Fruit fly (Drosophila melanogaster): ENCODE results near the gene Sec24CD.

Gene Sec24CD

DNA sequence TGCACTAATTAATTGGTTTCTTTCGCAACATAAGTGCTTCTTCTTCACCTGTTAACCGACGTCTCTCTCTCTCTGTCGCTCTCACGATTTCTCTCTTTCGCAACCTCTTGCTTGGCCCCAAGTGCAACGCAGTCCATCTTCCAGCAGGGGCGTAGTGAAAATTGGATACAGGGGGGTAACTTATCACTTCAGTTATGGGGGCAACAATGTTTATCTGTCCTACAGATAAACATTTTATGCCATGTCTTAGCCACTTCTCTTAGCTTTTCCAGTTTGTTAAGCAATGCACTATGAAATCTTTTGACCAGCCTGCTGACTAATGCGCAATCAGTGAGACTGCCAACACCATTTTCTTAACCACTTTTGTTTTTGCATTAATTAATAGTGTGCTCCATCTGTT, 9.3 kb downstream of the Sec24CD start:
- TF ChIP-seq CG8478 (optimal IDR thresholded peaks at IDR 0.05): no peak
- no peak for TF ChIP-seq CTCF (optimal IDR thresholded peaks at IDR 0.05)

DNA sequence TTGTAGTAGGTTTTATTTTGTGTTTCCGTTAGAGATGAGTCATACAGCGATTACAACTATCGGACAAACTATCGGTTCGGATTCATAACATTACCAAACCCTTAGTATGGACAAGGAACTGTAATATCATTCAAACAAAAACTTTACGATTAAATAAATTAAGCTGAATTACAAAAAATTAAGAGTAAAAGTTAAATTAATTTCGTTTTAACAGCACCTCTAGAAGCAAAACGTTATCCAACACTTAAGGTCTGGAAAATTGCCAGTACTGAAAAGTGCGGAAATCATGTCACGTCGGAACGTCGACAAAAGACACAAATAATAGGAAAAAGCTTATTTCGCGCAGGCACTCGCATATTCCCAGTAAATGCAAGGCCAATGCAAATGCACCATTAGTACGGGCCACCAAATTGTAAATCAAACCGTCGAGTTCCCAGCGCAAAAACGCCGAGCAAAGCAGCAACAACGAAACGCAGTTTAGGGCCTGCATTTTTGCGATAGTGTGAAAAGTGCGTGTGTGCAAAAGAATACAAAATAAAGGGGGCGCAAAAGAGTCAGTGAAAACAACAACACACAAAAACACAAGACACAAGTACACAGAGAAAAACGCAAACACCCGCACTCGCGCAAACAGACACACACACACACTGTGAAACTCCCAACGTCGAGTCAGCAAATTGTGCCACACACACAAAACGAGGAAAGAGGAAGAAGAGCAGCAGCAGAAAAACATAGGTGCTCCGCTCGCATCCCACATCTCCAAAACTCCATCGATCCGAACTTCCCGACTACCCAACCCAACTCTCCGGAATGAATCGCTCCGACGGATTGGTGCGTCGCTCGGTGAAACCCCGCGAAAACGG, 10.2 kb downstream of the Sec24CD start, which contains the start of the genes CG15387 and sau:
Gene CG15387, minus strand, starts transcription at position 36 of the 863 bp plus-strand sequence.
Gene sau, plus strand, starts transcription at position 84 of the 863 bp plus-strand sequence.
- TF ChIP-seq CG8478 (optimal IDR thresholded peaks at IDR 0.05) (no peak), CTCF (optimal IDR thresholded peaks at IDR 0.05) (no peak)

DNA sequence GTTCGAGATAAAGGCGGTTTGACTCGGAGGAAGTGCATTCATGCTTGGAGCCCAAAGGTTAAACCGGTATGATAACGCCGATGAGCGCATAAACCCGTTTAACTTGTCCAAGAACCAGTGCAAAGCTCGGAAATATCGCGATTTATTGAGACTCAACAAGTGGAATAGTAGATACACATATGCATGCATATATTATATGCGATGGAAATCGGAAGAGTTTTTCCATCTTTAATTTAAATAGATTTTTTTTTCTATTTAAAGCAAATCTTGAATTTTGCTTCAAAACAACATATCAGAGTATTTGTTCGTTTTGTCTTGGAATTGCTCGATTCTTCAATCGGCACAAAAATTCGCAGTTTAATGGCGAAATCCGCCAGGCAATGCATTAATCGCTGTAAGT, 14.3 kb downstream of the Sec24CD start:
- TF ChIP-seq CTCF (optimal IDR thresholded peaks at IDR 0.05) (no peak), CG8478 (optimal IDR thresholded peaks at IDR 0.05) (no peak)

DNA sequence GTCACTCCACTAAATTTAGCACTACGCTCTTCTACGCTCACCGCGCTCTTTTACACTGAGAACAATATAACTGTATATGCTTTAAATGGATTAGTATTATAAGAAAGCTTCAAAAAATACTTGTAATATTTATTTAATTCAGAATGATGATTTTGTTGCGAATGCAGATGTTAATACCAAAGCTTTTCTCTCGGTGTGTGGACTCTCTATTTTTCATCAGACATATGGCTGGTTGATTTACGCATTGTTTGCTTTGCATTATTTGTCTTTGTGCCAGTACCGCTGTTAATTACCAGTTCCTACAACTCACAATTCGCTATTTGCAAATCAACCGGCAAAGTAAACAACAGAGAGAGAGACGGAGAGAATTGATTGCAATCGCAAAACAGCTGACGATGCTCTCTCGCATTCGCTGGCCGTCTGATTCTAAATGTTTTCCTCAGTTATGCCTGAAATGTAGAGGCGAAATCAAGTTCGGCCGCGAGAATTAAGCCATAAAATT, 14.9 kb downstream of the Sec24CD start:
- no peak for TF ChIP-seq CTCF (optimal IDR thresholded peaks at IDR 0.05)
- no peak for TF ChIP-seq CG8478 (optimal IDR thresholded peaks at IDR 0.05)

DNA sequence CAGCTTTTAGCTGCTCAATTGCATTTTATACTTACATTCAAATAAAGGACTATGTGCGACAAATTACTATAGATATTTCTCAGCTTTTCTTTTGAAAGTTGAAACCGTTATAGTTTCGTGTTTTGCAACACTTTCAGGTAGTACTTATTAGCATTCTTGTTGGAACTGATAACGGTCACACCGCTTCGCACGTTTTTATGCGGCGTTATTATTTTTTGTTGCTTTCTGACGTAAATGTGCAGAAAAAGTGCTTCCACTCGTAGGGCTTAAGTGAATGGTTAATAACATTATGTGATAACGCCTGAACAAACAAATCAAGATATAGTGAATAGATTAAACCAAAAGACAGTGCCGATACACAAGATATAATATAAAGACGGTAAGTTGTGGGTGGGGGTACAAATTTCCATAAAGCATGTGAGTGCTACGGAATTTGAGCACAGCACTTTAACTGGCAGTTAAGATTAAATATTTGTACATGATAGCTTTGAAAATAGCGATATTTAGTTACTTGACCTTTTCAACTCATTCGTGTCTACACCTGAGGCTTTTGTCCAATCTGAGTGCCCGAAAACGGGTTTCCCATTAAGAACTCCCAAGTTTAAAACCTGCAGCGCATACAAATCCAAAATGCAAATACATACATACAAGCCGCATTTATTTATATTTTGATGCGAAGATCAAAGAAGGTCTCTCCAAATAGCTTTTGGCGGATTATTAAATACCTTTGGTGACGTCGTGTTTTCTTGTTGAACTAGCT, 15.9 kb downstream of the Sec24CD start, which contains the start of gene papi:
Gene papi, plus strand, starts transcription at position 176 of the 760 bp plus-strand sequence.
- TF ChIP-seq CTCF (optimal IDR thresholded peaks at IDR 0.05) (no peak), CG8478 (optimal IDR thresholded peaks at IDR 0.05) (no peak)

DNA sequence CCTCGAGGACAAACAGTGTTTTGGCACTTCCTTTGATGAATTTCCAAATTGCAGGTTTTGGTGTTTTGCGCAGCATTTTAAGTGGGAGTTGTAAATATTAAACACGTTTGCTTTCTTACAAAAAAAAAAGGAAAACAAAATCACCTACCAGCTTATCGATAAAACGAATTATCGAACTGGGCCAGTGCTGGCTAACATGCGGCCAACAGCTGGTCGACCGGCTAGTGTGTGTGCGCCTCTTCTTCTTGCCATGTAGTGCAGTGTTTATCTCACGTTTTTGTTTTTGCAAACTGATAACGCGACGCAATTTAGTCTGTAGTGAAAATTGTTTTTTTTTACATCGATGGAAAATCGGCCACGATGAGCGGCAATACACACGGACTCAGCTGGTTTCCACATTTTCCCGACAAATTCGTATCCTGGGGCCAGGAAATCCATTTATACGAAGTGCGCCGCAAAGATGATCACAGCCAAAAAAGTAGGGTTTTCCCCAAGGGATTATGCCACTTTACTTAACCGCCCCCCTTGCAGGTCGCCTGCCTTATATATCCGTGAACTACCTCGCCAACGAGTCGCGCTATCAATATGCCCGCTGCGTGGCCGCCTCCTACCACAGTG, 19.5 kb downstream of the Sec24CD start, which contains the start of the genes CG15386, CG42371 and mio:
Gene CG15386, minus strand, starts transcription at position 180 of the 618 bp plus-strand sequence.
Gene CG42371, minus strand, starts transcription at position 180 of the 618 bp plus-strand sequence.
Gene mio, plus strand, starts transcription at position 224 of the 618 bp plus-strand sequence.
- TF ChIP-seq CG8478 (optimal IDR thresholded peaks at IDR 0.05) (no peak), CTCF (optimal IDR thresholded peaks at IDR 0.05) (no peak)

DNA sequence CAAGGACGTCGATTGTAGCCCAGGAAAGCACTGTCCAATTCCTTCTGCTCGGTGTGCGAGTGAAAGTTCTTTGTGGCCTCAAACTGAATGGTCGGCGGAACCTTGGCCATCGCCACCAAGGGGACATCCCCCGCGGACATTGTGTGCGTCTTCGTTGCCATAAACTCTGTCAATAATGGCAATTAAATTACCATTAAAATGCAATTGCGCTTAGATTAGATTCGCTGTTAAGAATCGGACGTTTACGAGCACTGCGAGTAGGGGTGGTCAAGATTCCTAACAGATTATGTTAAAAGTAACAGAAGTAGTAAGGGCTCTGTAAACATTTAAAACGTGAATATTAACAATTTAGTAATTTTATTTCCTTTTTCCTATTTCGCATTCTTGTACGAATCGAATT, 20.6 kb downstream of the Sec24CD start, which contains the start of gene daed:
Gene daed, minus strand, starts transcription at position 247 of the 400 bp plus-strand sequence.
- no peak for TF ChIP-seq CG8478 (optimal IDR thresholded peaks at IDR 0.05)
- no peak for TF ChIP-seq CTCF (optimal IDR thresholded peaks at IDR 0.05)

DNA sequence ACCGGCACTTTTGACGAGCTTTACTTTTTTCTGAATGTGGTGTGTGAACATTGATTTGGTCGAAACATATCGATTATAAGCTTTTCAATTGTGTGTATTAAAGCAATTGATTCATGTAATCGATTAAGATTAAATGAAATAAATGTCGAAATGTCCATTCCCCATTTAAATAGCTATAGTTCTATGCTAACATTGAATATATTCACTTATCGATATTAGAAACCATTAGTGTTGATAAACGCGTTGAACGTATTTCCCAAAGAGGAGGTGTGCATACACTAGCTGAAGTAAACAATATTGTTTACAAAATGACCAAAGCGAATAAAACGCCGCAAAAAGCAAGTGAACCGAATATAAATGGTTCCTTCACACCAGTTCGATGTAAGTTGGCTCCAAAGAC, 22.6 kb downstream of the Sec24CD start, which contains the start of the genes Uch and CG34174:
Gene Uch, minus strand, starts transcription at position 208 of the 400 bp plus-strand sequence.
Gene CG34174, plus strand, starts transcription at position 263 of the 400 bp plus-strand sequence.
- TF ChIP-seq CG8478 (optimal IDR thresholded peaks at IDR 0.05): no peak
- no peak for TF ChIP-seq CTCF (optimal IDR thresholded peaks at IDR 0.05)

DNA sequence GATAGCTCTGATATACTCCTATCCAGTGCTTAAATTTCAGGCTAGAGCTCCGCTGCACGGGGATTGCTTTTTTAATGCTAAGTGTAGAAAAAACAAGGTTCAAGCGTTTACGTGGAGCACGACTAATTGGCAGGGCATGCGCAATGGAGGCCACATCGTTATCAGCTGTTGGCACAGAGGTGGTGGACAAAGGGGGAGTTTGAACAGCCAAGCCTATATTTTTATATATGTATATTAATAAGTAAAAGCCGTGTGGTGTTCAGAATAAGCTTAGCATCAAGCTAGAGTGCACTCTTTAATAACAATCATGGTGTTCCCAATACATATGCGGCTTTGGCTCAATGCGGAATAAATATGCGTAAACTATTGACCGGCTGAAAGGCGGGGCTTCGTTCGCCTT, 24.2 kb downstream of the Sec24CD start, which contains the start of gene CG15385:
Gene CG15385, minus strand, starts transcription at position 94 of the 400 bp plus-strand sequence.
- TF ChIP-seq CTCF (optimal IDR thresholded peaks at IDR 0.05) (no peak), CG8478 (optimal IDR thresholded peaks at IDR 0.05) (no peak)

DNA sequence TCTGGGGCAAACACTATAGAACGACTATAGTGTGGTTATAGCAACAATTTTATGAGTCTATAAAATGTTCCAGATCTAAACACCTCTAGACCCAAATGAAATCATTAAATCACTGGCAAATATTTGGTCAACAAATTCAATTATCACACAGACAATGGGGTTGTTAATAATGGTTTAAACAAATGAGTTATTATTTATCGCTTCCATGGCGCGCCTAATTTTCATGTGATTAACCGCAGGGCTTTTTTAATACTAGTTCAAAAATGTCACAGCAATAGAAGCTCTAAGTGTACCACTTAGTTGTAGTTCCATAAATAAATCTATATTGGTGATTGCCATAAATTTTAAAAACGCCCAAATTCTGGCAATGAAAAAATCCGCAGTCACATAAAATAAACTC, 27.6 kb downstream of the Sec24CD start, which contains the start of gene CG33124:
Gene CG33124, minus strand, starts transcription at position 101 of the 400 bp plus-strand sequence.
- no peak for TF ChIP-seq CTCF (optimal IDR thresholded peaks at IDR 0.05)
- no peak for TF ChIP-seq CG8478 (optimal IDR thresholded peaks at IDR 0.05)

DNA sequence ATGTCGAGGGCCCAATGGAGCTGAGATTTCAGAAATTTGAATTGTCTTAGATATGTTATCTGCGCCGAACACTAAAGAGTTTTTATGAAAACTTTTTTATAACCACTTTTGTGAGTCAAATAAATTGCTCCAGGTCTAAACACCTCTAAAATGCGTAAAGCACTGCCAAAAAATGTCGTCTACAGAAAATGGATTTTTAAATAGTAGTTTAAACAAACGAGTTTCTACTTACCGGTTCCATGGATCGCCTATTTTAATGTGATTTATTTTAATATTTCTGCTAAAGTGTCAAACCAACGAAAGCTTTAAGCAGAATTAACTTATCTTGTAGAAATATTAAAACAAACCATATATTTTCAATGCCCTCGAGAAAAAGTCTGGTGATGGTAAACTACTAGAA, 30.6 kb downstream of the Sec24CD start, which contains the start of gene CG31668:
Gene CG31668, minus strand, starts transcription at position 101 of the 400 bp plus-strand sequence.
- no peak for TF ChIP-seq CTCF (optimal IDR thresholded peaks at IDR 0.05)
- TF ChIP-seq CG8478 (optimal IDR thresholded peaks at IDR 0.05): no peak

DNA sequence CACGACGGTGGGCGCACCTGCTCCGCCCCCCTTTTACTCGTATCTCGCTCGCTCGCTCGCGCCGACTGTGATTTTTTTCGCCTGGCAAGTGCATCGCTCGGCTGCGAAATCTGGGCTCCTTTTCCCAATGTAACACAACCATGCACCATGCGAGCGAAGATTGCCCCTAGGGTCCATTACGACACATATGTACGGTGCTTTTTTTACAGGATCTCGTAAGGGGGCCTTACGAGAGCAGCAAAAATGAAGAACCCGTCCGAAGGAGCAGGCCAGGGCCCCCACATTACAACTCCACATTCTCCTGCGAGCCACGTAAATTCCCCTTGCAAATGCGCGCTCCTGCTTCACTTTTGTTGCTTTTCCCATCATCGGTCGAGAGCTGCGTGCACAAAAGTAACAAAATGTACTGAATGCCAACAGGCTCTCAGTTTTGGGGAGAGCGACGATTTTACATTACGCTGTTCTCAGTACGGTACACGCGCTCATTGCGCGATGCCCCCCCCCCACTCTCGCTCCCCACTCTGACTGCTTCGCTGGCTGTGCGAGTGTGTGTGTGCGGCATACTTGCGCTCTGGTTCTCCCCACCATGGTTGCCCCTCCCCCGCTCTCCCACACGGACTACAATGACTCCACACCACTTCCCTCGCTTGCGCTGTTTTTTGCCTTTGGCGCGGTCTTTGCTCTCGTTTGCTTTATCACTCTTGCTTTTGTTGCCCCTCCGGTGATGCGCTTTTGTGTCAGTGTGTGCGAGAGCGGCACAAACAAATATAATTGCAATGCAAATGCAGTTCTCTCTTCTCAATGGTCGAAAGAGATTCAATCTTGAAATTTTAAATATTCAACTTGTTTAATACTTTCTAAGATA, 33.6 kb downstream of the Sec24CD start:
- TF ChIP-seq CTCF (optimal IDR thresholded peaks at IDR 0.05): no peak
- TF ChIP-seq CG8478 (optimal IDR thresholded peaks at IDR 0.05): no peak

All from S2 (cell line).